Fruit fly (Drosophila melanogaster): ENCODE measurements around the gene CG42613.

Gene CG42613

DNA sequence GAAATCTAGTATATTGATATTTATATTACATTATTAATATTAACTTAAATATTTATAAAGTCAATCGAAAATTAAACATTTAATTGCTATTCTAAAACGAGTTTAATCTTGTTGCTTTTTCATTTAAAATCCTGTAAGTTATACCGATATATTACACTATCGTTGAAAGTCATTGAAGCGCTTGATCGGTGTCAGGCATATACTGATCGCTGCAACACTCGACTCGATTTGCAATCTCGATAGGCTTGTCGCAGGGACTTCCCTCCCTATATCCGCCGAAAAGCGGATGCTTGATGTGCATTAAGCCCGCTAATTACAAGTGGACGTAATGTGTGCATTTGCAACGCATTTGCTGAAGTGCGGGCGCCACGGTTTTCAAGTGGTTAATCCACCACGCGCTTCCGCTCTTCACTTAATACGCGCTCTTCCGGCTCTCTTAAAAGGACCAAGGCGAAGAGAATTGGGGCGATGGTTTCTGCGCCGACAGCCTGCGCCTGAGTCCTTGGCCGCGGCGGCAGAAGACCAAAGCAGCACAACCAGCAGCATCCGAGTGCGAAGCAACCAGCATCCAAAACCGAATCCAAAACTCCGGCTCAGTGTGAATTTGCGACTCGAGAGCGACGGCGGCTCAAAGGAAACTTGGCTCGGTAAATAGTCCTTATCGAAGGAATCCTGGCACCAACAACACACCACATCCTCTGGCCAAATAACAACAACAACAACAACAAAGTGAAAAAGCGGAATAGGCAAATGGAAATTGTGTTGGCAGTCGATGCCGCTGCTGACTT lies at the start of gene CG42613 (continued):
- TF ChIP-seq pros (GFP tag; optimal IDR thresholded peaks at IDR 0.05) (no peak), CG33213 (GFP tag; optimal IDR thresholded peaks at IDR 0.05) (peak; percentile 36), mam (GFP tag; optimal IDR thresholded peaks at IDR 0.05) (peak; percentile 36), peb (GFP tag; IDR thresholded peaks at IDR 0.05) (peak; percentile 42; the same call in 1 of the 2 replicates), CG11085 (GFP tag; IDR thresholded peaks at IDR 0.05) (peak; percentile 35; the same call in 1 of the 2 replicates), jumu (GFP tag; optimal IDR thresholded peaks at IDR 0.05) (peak; percentile 48), Asciz (GFP tag; optimal IDR thresholded peaks at IDR 0.05) (peak; percentile 81), Fer1 (GFP tag; optimal IDR thresholded peaks at IDR 0.05) (peak; percentile 60), Poxn (GFP tag; IDR thresholded peaks at IDR 0.05) (no peak), BtbVII (GFP tag; optimal IDR thresholded peaks at IDR 0.05) (peak; percentile 71), CG10543 (GFP tag; optimal IDR thresholded peaks at IDR 0.05) (no peak), E2f2 (GFP tag; IDR thresholded peaks at IDR 0.05) (peak; percentile 61), wek (GFP tag; optimal IDR thresholded peaks at IDR 0.05) (peak; percentile 81), CkIIα-i1 (GFP tag; IDR thresholded peaks at IDR 0.05) (no peak), Eip74EF (GFP tag; optimal IDR thresholded peaks at IDR 0.05) (no peak), gsb (GFP tag; IDR thresholded peaks at IDR 0.05) (no peak), ftz-f1 (GFP tag; optimal IDR thresholded peaks at IDR 0.05) (no peak), unpg (GFP tag; optimal IDR thresholded peaks at IDR 0.05) (peak; percentile 63), HLHmδ (GFP tag; optimal IDR thresholded peaks at IDR 0.05) (peak; percentile 96), phol (tag; optimal IDR thresholded peaks at IDR 0.05) (peak; percentile 69), CG8359 (GFP tag; optimal IDR thresholded peaks at IDR 0.05; ENCODE audit: borderline replicate concordance) (peak; percentile 67), Side (GFP tag; optimal IDR thresholded peaks at IDR 0.05) (peak; percentile 70), Taf1 (GFP tag; IDR thresholded peaks at IDR 0.05) (0 out of 2 replicates have a peak, but pooled peaks have one; percentile 18), her (GFP tag; optimal IDR thresholded peaks at IDR 0.05) (peak; percentile 74), CG2678 (tag; optimal IDR thresholded peaks at IDR 0.05) (peak; percentile 23), inv (GFP tag; IDR thresholded peaks at IDR 0.05; ENCODE audit: partially characterized antibody) (0 out of 2 replicates have a peak, but pooled peaks have one; percentile 42), bowl (GFP tag; IDR thresholded peaks at IDR 0.05) (no peak; the same call in 1 of the 2 replicates), jigr1 (GFP tag; IDR thresholded peaks at IDR 0.05) (no peak), MTF-1 (GFP tag; optimal IDR thresholded peaks at IDR 0.05; ENCODE audit: borderline replicate concordance) (peak; percentile 90), Vsx1 (GFP tag; optimal IDR thresholded peaks at IDR 0.05) (peak; percentile 78), zfh1 (GFP tag; IDR thresholded peaks at IDR 0.05) (peak; percentile 66), Awh (GFP tag; IDR thresholded peaks at IDR 0.05) (peak; percentile 42; the same call in 1 of the 2 replicates), CG18262 (tag; optimal IDR thresholded peaks at IDR 0.05) (peak; percentile 29), Gsc (GFP tag; IDR thresholded peaks at IDR 0.05) (no peak), CG17385 (GFP tag; optimal IDR thresholded peaks at IDR 0.05) (peak; percentile 58), sisA (GFP tag; IDR thresholded peaks at IDR 0.05) (peak; percentile 49), CG16813 (GFP tag; IDR thresholded peaks at IDR 0.05; ENCODE audit: partially characterized antibody) (peak; percentile 81), Hmx (GFP tag; optimal IDR thresholded peaks at IDR 0.05) (no peak), Dek (tag; optimal IDR thresholded peaks at IDR 0.05) (peak; percentile 11), Fer3 (tag; optimal IDR thresholded peaks at IDR 0.05) (peak; percentile 69), row (GFP tag; IDR thresholded peaks at IDR 0.05) (0 out of 3 replicates have a peak, but pooled peaks have one; percentile 48), D (optimal IDR thresholded peaks at IDR 0.05) (no peak), D (GFP tag; optimal IDR thresholded peaks at IDR 0.05) (peak; percentile 76), CG1233 (GFP tag; optimal IDR thresholded peaks at IDR 0.05) (peak; percentile 87), h (optimal IDR thresholded peaks at IDR 0.05) (no peak), chinmo (GFP tag; IDR thresholded peaks at IDR 0.05; ENCODE audit: partially characterized antibody) (0 out of 4 replicates have a peak, but pooled peaks have one; percentile 48)
